Worm (Caenorhabditis elegans): Measurements from ENCODE around the gene K11H12.10.

K11H12.10 gene

ce11 chrIV:661623-662022 lies 14.3 kb upstream of the K11H12.10 start:
- TF ChIP-seq unc-62 (GFP tag; optimal IDR thresholded peaks at IDR 0.05) = no peak

ce11 chrIV:664122-664521 lies 11.8 kb upstream of the K11H12.10 start:
- no peak for TF ChIP-seq unc-62 (GFP tag; optimal IDR thresholded peaks at IDR 0.05)

- TF ChIP-seq unc-62 (GFP tag; optimal IDR thresholded peaks at IDR 0.05) = no peak
Observed at ce11 chrIV:665225-665624, 10.7 kb upstream of the K11H12.10 start, which contains the start of gene K11H12.7. Gene K11H12.7 (plus strand): TSS chrIV:665525.

- no peak for TF ChIP-seq unc-62 (GFP tag; optimal IDR thresholded peaks at IDR 0.05)
Observed at ce11 chrIV:666991-667390, 8.9 kb upstream of the K11H12.10 start, which contains the start of gene K11H12.6. Gene K11H12.6 (plus strand): TSS chrIV:667291.

- no peak for TF ChIP-seq unc-62 (GFP tag; optimal IDR thresholded peaks at IDR 0.05)
Observed at ce11 chrIV:670455-670854, 5.4 kb upstream of the K11H12.10 start, which contains the start of gene K11H12.11. Gene K11H12.11 (minus strand): TSS chrIV:670555.

ce11 chrIV:673313-673712 lies 2.6 kb upstream of the K11H12.10 start, which contains the start of gene K11H12.3:
Gene K11H12.3 (minus strand): TSS chrIV:673480.
- no peak for TF ChIP-seq unc-62 (GFP tag; optimal IDR thresholded peaks at IDR 0.05)

- no peak for TF ChIP-seq unc-62 (GFP tag; optimal IDR thresholded peaks at IDR 0.05)
Observed at ce11 chrIV:676280-676679, 405 bp downstream of the K11H12.10 start, which contains the start of gene K11H12.5. Gene K11H12.5 (plus strand): TSS chrIV:676580.

- TF ChIP-seq unc-62 (GFP tag; optimal IDR thresholded peaks at IDR 0.05) = no peak
Observed at ce11 chrIV:682726-683340, 7.0 kb downstream of the K11H12.10 start.

ce11 chrIV:684197-684596 lies 8.3 kb downstream of the K11H12.10 start, which contains the start of gene cutl-28:
Gene cutl-28 (plus strand): TSS chrIV:684497.
- TF ChIP-seq unc-62 (GFP tag; optimal IDR thresholded peaks at IDR 0.05) = no peak

ce11 chrIV:684748-685147 lies 8.9 kb downstream of the K11H12.10 start:
- no peak for TF ChIP-seq unc-62 (GFP tag; optimal IDR thresholded peaks at IDR 0.05)

- no peak for TF ChIP-seq unc-62 (GFP tag; optimal IDR thresholded peaks at IDR 0.05)
Observed at ce11 chrIV:698304-698703, 22.4 kb downstream of the K11H12.10 start, which contains the start of gene Y55F3C.17. Gene Y55F3C.17 (minus strand): TSS chrIV:698404.

ce11 chrIV:707635-708034 lies 31.8 kb downstream of the K11H12.10 start, which contains the start of gene cutl-26:
Gene cutl-26 (minus strand): TSS chrIV:707735.
- no peak for TF ChIP-seq unc-62 (GFP tag; optimal IDR thresholded peaks at IDR 0.05)

ce11 chrIV:715433-715832 lies 39.6 kb downstream of the K11H12.10 start:
- TF ChIP-seq unc-62 (GFP tag; optimal IDR thresholded peaks at IDR 0.05) = no peak

- no peak for TF ChIP-seq unc-62 (GFP tag; optimal IDR thresholded peaks at IDR 0.05)
Observed at ce11 chrIV:716323-716722, 40.4 kb downstream of the K11H12.10 start, which contains the start of gene clec-164. Gene clec-164 (plus strand): TSS chrIV:716623.

ce11 chrIV:719351-719750 lies 43.5 kb downstream of the K11H12.10 start, which contains the start of gene Y55F3C.10:
Gene Y55F3C.10 (minus strand): TSS chrIV:719451.
- TF ChIP-seq unc-62 (GFP tag; optimal IDR thresholded peaks at IDR 0.05) = no peak

All from whole organism, dauer.